Fruit fly (Drosophila melanogaster): ENCODE measurements around the gene mura.

DNA sequence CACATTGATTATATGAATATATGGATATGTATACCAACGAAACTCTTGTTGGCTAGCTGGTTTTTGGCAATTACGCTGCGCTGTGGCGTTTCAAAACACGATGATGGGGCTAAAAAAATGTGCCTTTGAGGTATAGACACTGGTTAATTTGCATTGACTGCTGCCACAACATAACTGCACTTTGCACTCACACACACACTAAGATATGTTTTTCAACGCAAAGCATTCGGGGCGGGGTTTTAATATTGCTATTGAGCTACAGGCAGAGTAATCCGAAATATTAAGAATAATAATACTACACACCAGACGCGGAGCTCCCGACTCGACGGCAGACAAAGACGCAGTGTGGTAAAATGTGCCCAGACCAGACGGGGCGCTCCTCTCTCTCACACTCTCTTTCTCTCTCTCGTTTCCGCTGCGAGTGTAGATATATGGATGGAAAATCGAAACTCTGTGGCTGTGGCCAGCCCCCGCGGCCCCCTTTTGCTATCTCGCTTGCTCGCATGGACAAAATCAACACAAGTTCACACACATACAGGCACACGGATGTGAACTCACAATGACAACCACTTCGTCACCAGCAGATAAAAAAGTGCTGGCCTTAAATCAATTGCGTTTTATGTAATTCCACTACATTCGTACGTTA is 470 bp downstream of the mura start:
- TF ChIP-seq CTCF (optimal IDR thresholded peaks at IDR 0.05), result no peak
- no peak for TF ChIP-seq CG8478 (optimal IDR thresholded peaks at IDR 0.05)
